Worm (Caenorhabditis elegans): ENCODE data around the gene clec-258.

clec-258 gene

ce11 chrV:19829225-19829624 lies 41.0 kb downstream of the clec-258 start:
- TF ChIP-seq W03F9.2 (tag; optimal IDR thresholded peaks at IDR 0.05) (no peak), dao-5 (tag; optimal IDR thresholded peaks at IDR 0.05) (no peak), him-1 (tag; optimal IDR thresholded peaks at IDR 0.05) (no peak)

- TF ChIP-seq W03F9.2 (tag; optimal IDR thresholded peaks at IDR 0.05) (no peak), dao-5 (tag; optimal IDR thresholded peaks at IDR 0.05) (no peak), him-1 (tag; optimal IDR thresholded peaks at IDR 0.05) (no peak)
Measured at ce11 chrV:19830815-19831214, 42.6 kb downstream of the clec-258 start, which contains the start of gene pcp-4. Gene pcp-4, minus strand, starts transcription at chrV:19831011.

- TF ChIP-seq him-1 (tag; optimal IDR thresholded peaks at IDR 0.05) = no peak
- no peak for TF ChIP-seq W03F9.2 (tag; optimal IDR thresholded peaks at IDR 0.05)
- TF ChIP-seq dao-5 (tag; optimal IDR thresholded peaks at IDR 0.05) = no peak
Measured at ce11 chrV:19831588-19831987, 43.3 kb downstream of the clec-258 start.

ce11 chrV:19836142-19836541 lies 47.9 kb downstream of the clec-258 start, which contains the start of gene srw-38:
Gene srw-38, plus strand, starts transcription at chrV:19836442.
- TF ChIP-seq W03F9.2 (tag; optimal IDR thresholded peaks at IDR 0.05) = no peak
- no peak for TF ChIP-seq dao-5 (tag; optimal IDR thresholded peaks at IDR 0.05)
- no peak for TF ChIP-seq him-1 (tag; optimal IDR thresholded peaks at IDR 0.05)
